Fruit fly (Drosophila melanogaster): ENCODE measurements around the gene CG6834.

The CG6834 gene

dm6 chr3R:11649449-11649848 is 38.5 kb downstream of the CG6834 start (continued):
- TF ChIP-seq phol (tag; optimal IDR thresholded peaks at IDR 0.05): peak; percentile 88
- peak; percentile 97 for TF ChIP-seq Rx (GFP tag; IDR thresholded peaks at IDR 0.05)
- peak; percentile 93 for TF ChIP-seq tap (tag; optimal IDR thresholded peaks at IDR 0.05)
- peak; percentile 96 for TF ChIP-seq tin (GFP tag; optimal IDR thresholded peaks at IDR 0.05)
- TF ChIP-seq dmrt11E (tag; optimal IDR thresholded peaks at IDR 0.05): peak; percentile 69
- peak; percentile 17 for TF ChIP-seq Dp (GFP tag; optimal IDR thresholded peaks at IDR 0.05)
- peak; percentile 91 for TF ChIP-seq peb (GFP tag; IDR thresholded peaks at IDR 0.05)
- peak; percentile 91 for TF ChIP-seq CG7556 (GFP tag; optimal IDR thresholded peaks at IDR 0.05)
- TF ChIP-seq CG4360 (GFP tag; IDR thresholded peaks at IDR 0.05): peak; percentile 59; the same call in 1 of the 2 replicates
- TF ChIP-seq Lpt (GFP tag; optimal IDR thresholded peaks at IDR 0.05): no peak
- peak; percentile 95 for TF ChIP-seq CG12104 (GFP tag; optimal IDR thresholded peaks at IDR 0.05)
- peak; percentile 99 for TF ChIP-seq Rfx (GFP tag; IDR thresholded peaks at IDR 0.05)
- TF ChIP-seq zfh2 (GFP tag; optimal IDR thresholded peaks at IDR 0.05): peak; percentile 98
- TF ChIP-seq CG10543 (GFP tag; optimal IDR thresholded peaks at IDR 0.05): peak; percentile 98
- TF ChIP-seq CG4404 (GFP tag; IDR thresholded peaks at IDR 0.05): peak; percentile 94
- TF ChIP-seq lola (GFP tag; optimal IDR thresholded peaks at IDR 0.05): peak in 1 of 3 experiments; percentile 58
- peak; percentile 84 for TF ChIP-seq CG31365 (tag; optimal IDR thresholded peaks at IDR 0.05)
- TF ChIP-seq Bgb (GFP tag; IDR thresholded peaks at IDR 0.05; ENCODE audit: partially characterized antibody): no peak
- TF ChIP-seq MESR4 (GFP tag; optimal IDR thresholded peaks at IDR 0.05): peak; percentile 49
- TF ChIP-seq CG6254 (GFP tag; optimal IDR thresholded peaks at IDR 0.05): peak; percentile 52
- TF ChIP-seq cwo (GFP tag; optimal IDR thresholded peaks at IDR 0.05): peak; percentile 91
- TF ChIP-seq CG11696 (GFP tag; IDR thresholded peaks at IDR 0.05): peak; percentile 92
- TF ChIP-seq CG7372 (GFP tag; IDR thresholded peaks at IDR 0.05): peak; percentile 98
- peak; percentile 95 for TF ChIP-seq CG2889 (GFP tag; IDR thresholded peaks at IDR 0.05)
- peak; percentile 80 for TF ChIP-seq Vsx1 (GFP tag; optimal IDR thresholded peaks at IDR 0.05)
- peak; percentile 97 for TF ChIP-seq tgo (GFP tag; IDR thresholded peaks at IDR 0.05)
- peak; percentile 98 for TF ChIP-seq ci (GFP tag; IDR thresholded peaks at IDR 0.05)
- TF ChIP-seq hkb (optimal IDR thresholded peaks at IDR 0.05): no peak
- TF ChIP-seq hkb (GFP tag; IDR thresholded peaks at IDR 0.05): peak; percentile 97
- TF ChIP-seq yki (optimal IDR thresholded peaks at IDR 0.05): no peak
- TF ChIP-seq CG30020 (tag; optimal IDR thresholded peaks at IDR 0.05): peak; percentile 64
- TF ChIP-seq salm (tag; optimal IDR thresholded peaks at IDR 0.05): peak; percentile 86
- TF ChIP-seq CG6689 (GFP tag; IDR thresholded peaks at IDR 0.05): peak; percentile 95
- TF ChIP-seq CG42726 (GFP tag; IDR thresholded peaks at IDR 0.05; ENCODE audit: partially characterized antibody): no peak
- TF ChIP-seq CG33557 (GFP tag; optimal IDR thresholded peaks at IDR 0.05): peak; percentile 58
- TF ChIP-seq stwl (tag; optimal IDR thresholded peaks at IDR 0.05): no peak
- no peak for TF ChIP-seq Opbp (GFP tag; IDR thresholded peaks at IDR 0.05; ENCODE audit: partially characterized antibody)
- TF ChIP-seq Dll (GFP tag; IDR thresholded peaks at IDR 0.05; ENCODE audit: partially characterized antibody): no peak
- TF ChIP-seq CG13123 (GFP tag; optimal IDR thresholded peaks at IDR 0.05): peak; percentile 91
- peak; percentile 97 for TF ChIP-seq ab (GFP tag; optimal IDR thresholded peaks at IDR 0.05)
- peak; percentile 98 for TF ChIP-seq CHES-1-like (GFP tag; optimal IDR thresholded peaks at IDR 0.05)
- TF ChIP-seq gcm (GFP tag; optimal IDR thresholded peaks at IDR 0.05): peak; percentile 83
- peak; percentile 94 for TF ChIP-seq emc (GFP tag; optimal IDR thresholded peaks at IDR 0.05)
- peak; percentile 73 for TF ChIP-seq ash1 (GFP tag; optimal IDR thresholded peaks at IDR 0.05)
- no peak for TF ChIP-seq CG1832 (GFP tag; optimal IDR thresholded peaks at IDR 0.05)
- no peak for TF ChIP-seq hth (optimal IDR thresholded peaks at IDR 0.05)
- peak; percentile 98 for TF ChIP-seq ind (GFP tag; optimal IDR thresholded peaks at IDR 0.05)
- peak; percentile 95 for TF ChIP-seq da (GFP tag; optimal IDR thresholded peaks at IDR 0.05)
- peak; percentile 51 for TF ChIP-seq Deaf1 (tag; optimal IDR thresholded peaks at IDR 0.05)
- peak; percentile 97 for TF ChIP-seq Awh (GFP tag; IDR thresholded peaks at IDR 0.05)
- TF ChIP-seq CG10366 (GFP tag; IDR thresholded peaks at IDR 0.05): peak; percentile 98
- TF ChIP-seq sna (GFP tag; IDR thresholded peaks at IDR 0.05; ENCODE audit: partially characterized antibody): no peak
